Fruit fly (Drosophila melanogaster): ENCODE results near the gene Sh.

DNA sequence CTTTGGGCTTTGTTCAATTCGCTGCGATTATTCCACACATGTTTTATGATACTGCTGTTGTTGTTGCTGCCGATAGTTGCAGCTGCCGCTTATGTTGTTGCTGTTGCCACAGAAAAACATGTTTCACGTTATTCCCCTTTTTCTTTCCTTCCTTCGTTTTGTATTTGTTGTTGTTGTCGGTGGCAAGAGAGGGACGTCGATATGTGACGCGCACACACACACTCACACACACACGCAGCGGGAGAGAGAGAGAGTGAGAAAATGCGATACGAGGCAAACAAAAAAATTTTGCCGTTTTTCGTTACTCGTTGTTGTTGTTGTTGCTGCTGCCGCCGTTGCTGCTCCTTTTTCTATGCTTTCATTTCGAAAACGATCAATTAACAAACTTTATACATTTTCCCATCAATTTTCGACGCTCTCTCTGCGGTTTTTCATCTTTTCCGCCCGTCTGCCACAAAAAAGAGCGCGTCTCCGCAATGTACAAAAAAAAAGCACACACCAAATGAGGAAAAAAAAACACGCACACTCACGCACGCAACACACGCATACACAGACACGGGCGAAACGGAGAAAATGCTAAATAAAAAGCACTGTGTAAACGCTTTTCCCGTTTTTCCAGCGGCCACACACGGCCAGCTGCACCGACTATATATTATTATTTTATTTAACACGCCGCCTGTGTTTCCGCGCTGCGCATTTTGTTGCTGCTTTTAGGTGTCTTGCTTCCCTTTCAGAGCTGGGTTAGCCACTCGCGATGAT is 176.4 kb downstream of the Sh start:
- TF ChIP-seq pad (GFP tag; optimal IDR thresholded peaks at IDR 0.05) (peak; percentile 38), kay (GFP tag; ENCODE audit: borderline replicate concordance) (no peak), Hr96 (GFP tag; optimal IDR thresholded peaks at IDR 0.05) (no peak), bab1 (GFP tag; optimal IDR thresholded peaks at IDR 0.05) (no peak), CG7045 (GFP tag; optimal IDR thresholded peaks at IDR 0.05) (no peak)
